Worm (Caenorhabditis elegans) whole organism, L2 larva: ENCODE results near the gene mdt-11.
A peak's percentile ranks its signal among the peaks of the same experiment; 100 is the strongest.

Source experiments
- C34F6.9 ChIP-seq: fragments of 150-350 bp; optimal IDR thresholded peaks from 2 replicates; lab custom pipeline; 2014; ENCODE audit warnings: missing biosample characterization, missing genetic modification characterization
- F13H6.1 ChIP-seq: sonication (generic microtip); optimal IDR thresholded peaks from 2 replicates; lab custom pipeline; 2016; ENCODE audit warnings: missing genetic modification characterization, missing compliant biosample characterization
- R02D3.7 ChIP-seq: fragments of 150-350 bp; optimal IDR thresholded peaks from 2 replicates; lab custom pipeline; 2014; ENCODE audit warnings: missing biosample characterization, missing genetic modification characterization
- Y55F3AM.14 ChIP-seq: fragments of 200-800 bp; sonication (Bioruptor generic); optimal IDR thresholded peaks from 2 replicates; lab custom pipeline; 2018; ENCODE audit warnings: mild to moderate bottlenecking, missing genetic modification characterization, missing compliant biosample characterization
- ZK546.5 ChIP-seq: sonication (generic microtip); optimal IDR thresholded peaks from 2 replicates; lab custom pipeline; 2017; ENCODE audit warnings: missing biosample characterization, missing genetic modification characterization
- alr-1 ChIP-seq: fragments of 150-350 bp; optimal IDR thresholded peaks from 2 replicates; lab custom pipeline; 2014; ENCODE audit warnings: missing biosample characterization, missing genetic modification characterization
- aly-2 ChIP-seq: fragments of 150-350 bp; optimal IDR thresholded peaks from 2 replicates; lab custom pipeline; 2014; ENCODE audit warnings: missing biosample characterization, missing genetic modification characterization
- ama-1 ChIP-seq: fragments of 150-350 bp; optimal IDR thresholded peaks from 2 replicates; lab custom pipeline; 2018; ENCODE audit warnings: inconsistent platforms
- blmp-1 ChIP-seq: sonication (generic microtip); optimal IDR thresholded peaks from 2 replicates; lab custom pipeline; 2017; ENCODE audit warnings: missing genetic modification characterization, mild to moderate bottlenecking, missing compliant biosample characterization, antibody characterized with exemption, moderate library complexity; ENCODE audit not compliant: insufficient read depth
- ceh-16 ChIP-seq: fragments of 150-350 bp; optimal IDR thresholded peaks from 2 replicates; lab custom pipeline; 2014; ENCODE audit warnings: missing biosample characterization, missing genetic modification characterization
- ceh-82 ChIP-seq: fragments of 150-350 bp; optimal IDR thresholded peaks from 2 replicates; lab custom pipeline; 2014; ENCODE audit warnings: missing biosample characterization, missing genetic modification characterization
- crh-2 ChIP-seq: sonication (generic microtip); optimal IDR thresholded peaks from 2 replicates; lab custom pipeline; 2017; ENCODE audit warnings: missing biosample characterization, missing genetic modification characterization
- dmd-4 ChIP-seq: sonication (generic microtip); optimal IDR thresholded peaks from 2 replicates; lab custom pipeline; 2017; ENCODE audit warnings: missing biosample characterization, missing genetic modification characterization
- egl-27 ChIP-seq: sonication (generic microtip); optimal IDR thresholded peaks from 3 replicates; lab custom pipeline; 2017; ENCODE audit warnings: missing biosample characterization, missing genetic modification reagents, missing genetic modification characterization
- elt-1 ChIP-seq: fragments of 150-350 bp; optimal IDR thresholded peaks from 2 replicates; lab custom pipeline; 2014; ENCODE audit warnings: missing biosample characterization, missing genetic modification characterization
- elt-3 ChIP-seq: sonication (generic microtip); optimal IDR thresholded peaks from 2 replicates; lab custom pipeline; 2017; ENCODE audit warnings: missing biosample characterization, missing genetic modification characterization
- fos-1 ChIP-seq: fragments of 150-350 bp; optimal IDR thresholded peaks from 2 replicates; lab custom pipeline; 2014; ENCODE audit warnings: missing biosample characterization, missing genetic modification characterization
- gmeb-1 ChIP-seq: fragments of 150-350 bp; optimal IDR thresholded peaks from 2 replicates; lab custom pipeline; 2014; ENCODE audit warnings: missing biosample characterization, missing genetic modification characterization
- lin-11 ChIP-seq: fragments of 150-350 bp; sonication (generic microtip); optimal IDR thresholded peaks from 2 replicates; lab custom pipeline; 2014; ENCODE audit warnings: missing biosample characterization, missing genetic modification characterization, inconsistent platforms, mixed read lengths
- lin-13 ChIP-seq: fragments of 150-350 bp; optimal IDR thresholded peaks from 2 replicates; lab custom pipeline; 2014; ENCODE audit warnings: missing biosample characterization, missing genetic modification reagents, missing genetic modification characterization
- lin-39 ChIP-seq: fragments of 150-350 bp; optimal IDR thresholded peaks from 2 replicates; lab custom pipeline; 2014; ENCODE audit warnings: missing biosample characterization, missing genetic modification reagents, missing genetic modification characterization
- lsy-2 ChIP-seq, 2 experiments: fragments of 150-350 bp in 1 of 2; sonication (generic microtip) in 1 of 2; optimal IDR thresholded peaks; 2 replicates each; lab custom pipeline; 2014 to 2017; ENCODE audit warnings: missing biosample characterization in 2 of 2, missing genetic modification characterization in 2 of 2
- mab-5 ChIP-seq: fragments of 150-350 bp; optimal IDR thresholded peaks from 2 replicates; lab custom pipeline; 2014; ENCODE audit warnings: missing biosample characterization, missing genetic modification characterization
- mbf-1 ChIP-seq: sonication (generic microtip); optimal IDR thresholded peaks from 2 replicates; lab custom pipeline; 2017; ENCODE audit warnings: missing biosample characterization, missing genetic modification characterization
- mdl-1 ChIP-seq, 2 experiments: fragments of 150-350 bp in 1 of 2; sonication (generic microtip) in 1 of 2; optimal IDR thresholded peaks; 2 replicates each; lab custom pipeline; 2017; ENCODE audit warnings: missing biosample characterization in 2 of 2, missing genetic modification characterization in 2 of 2
- nhr-10 ChIP-seq: sonication (generic microtip); optimal IDR thresholded peaks from 2 replicates; lab custom pipeline; 2017; ENCODE audit warnings: missing biosample characterization, missing genetic modification characterization
- nhr-11 ChIP-seq: fragments of 150-350 bp; optimal IDR thresholded peaks from 2 replicates; lab custom pipeline; 2014; ENCODE audit warnings: missing biosample characterization, missing genetic modification characterization
- nhr-12 ChIP-seq: fragments of 150-350 bp; optimal IDR thresholded peaks from 2 replicates; lab custom pipeline; 2014; ENCODE audit warnings: missing biosample characterization, missing genetic modification characterization
- nhr-129 ChIP-seq: fragments of 150-350 bp; optimal IDR thresholded peaks from 2 replicates; lab custom pipeline; 2014; ENCODE audit warnings: missing biosample characterization, missing genetic modification characterization
- nhr-21 ChIP-seq: fragments of 150-350 bp; optimal IDR thresholded peaks from 2 replicates; lab custom pipeline; 2014; ENCODE audit warnings: missing biosample characterization, missing genetic modification characterization
- nhr-23 ChIP-seq: fragments of 150-350 bp; optimal IDR thresholded peaks from 2 replicates; lab custom pipeline; 2014; ENCODE audit warnings: missing biosample characterization, missing genetic modification reagents, missing genetic modification characterization
- nhr-237 ChIP-seq: fragments of 150-350 bp; optimal IDR thresholded peaks from 2 replicates; lab custom pipeline; 2014; ENCODE audit warnings: missing biosample characterization, missing genetic modification characterization
- nhr-25 ChIP-seq: fragments of 150-350 bp; sonication (generic microtip); optimal IDR thresholded peaks from 3 replicates; lab custom pipeline; 2014; ENCODE audit warnings: missing biosample characterization, missing genetic modification characterization
- nhr-6 ChIP-seq: fragments of 150-350 bp; optimal IDR thresholded peaks from 2 replicates; lab custom pipeline; 2014; ENCODE audit warnings: missing biosample characterization, missing genetic modification characterization
- nhr-77 ChIP-seq: fragments of 150-350 bp; optimal IDR thresholded peaks from 2 replicates; lab custom pipeline; 2014; ENCODE audit warnings: missing biosample characterization, missing genetic modification characterization
- peb-1 ChIP-seq: fragments of 150-350 bp; optimal IDR thresholded peaks from 2 replicates; lab custom pipeline; 2014; ENCODE audit warnings: missing biosample characterization, missing genetic modification characterization
- sem-4 ChIP-seq: fragments of 150-350 bp; optimal IDR thresholded peaks from 2 replicates; lab custom pipeline; 2014; ENCODE audit warnings: missing biosample characterization, missing genetic modification reagents, missing genetic modification characterization
- skn-1 ChIP-seq: sonication (generic microtip); optimal IDR thresholded peaks from 2 replicates; lab custom pipeline; 2017; ENCODE audit warnings: missing biosample characterization, missing genetic modification characterization
- sma-3 ChIP-seq: sonication (generic microtip); optimal IDR thresholded peaks from 2 replicates; lab custom pipeline; 2016; ENCODE audit warnings: missing genetic modification reagents, missing genetic modification characterization, missing compliant biosample characterization
- sma-9 ChIP-seq, 2 experiments: fragments of 150-350 bp in 1 of 2; sonication (generic microtip) in 1 of 2; optimal IDR thresholded peaks; 2 replicates each; lab custom pipeline; 2014 to 2016; ENCODE audit warnings: missing genetic modification characterization in 2 of 2, mild to moderate bottlenecking in 1 of 2, missing biosample characterization in 1 of 2, missing compliant biosample characterization in 1 of 2, missing genetic modification reagents in 1 of 2, moderate library complexity in 1 of 2
- snpc-4 ChIP-seq: fragments of 150-350 bp; optimal IDR thresholded peaks from 2 replicates; lab custom pipeline; 2014; ENCODE audit warnings: missing biosample characterization, missing genetic modification characterization
- unc-39 ChIP-seq: fragments of 150-350 bp; optimal IDR thresholded peaks from 2 replicates; lab custom pipeline; 2014; ENCODE audit warnings: missing biosample characterization, missing genetic modification characterization
- unc-55 ChIP-seq: fragments of 150-350 bp; sonication (generic microtip); optimal IDR thresholded peaks from 3 replicates; lab custom pipeline; 2014; ENCODE audit warnings: missing biosample characterization, missing genetic modification reagents, missing genetic modification characterization
- unc-62 ChIP-seq: fragments of 150-350 bp; optimal IDR thresholded peaks from 2 replicates; lab custom pipeline; 2014; ENCODE audit warnings: missing biosample characterization, missing genetic modification reagents, missing genetic modification characterization
- zag-1 ChIP-seq: fragments of 150-350 bp; optimal IDR thresholded peaks from 2 replicates; lab custom pipeline; 2014; ENCODE audit warnings: missing biosample characterization, missing genetic modification characterization
- ztf-1 ChIP-seq: fragments of 200-800 bp; sonication (Bioruptor generic); conservative IDR thresholded peaks from 2 replicates; pipeline ENCODE4 v1.3.6; 2022; ENCODE audit warnings: missing genetic modification characterization, missing compliant biosample characterization
- ztf-11 ChIP-seq: sonication (generic microtip); optimal IDR thresholded peaks from 2 replicates; lab custom pipeline; 2017; ENCODE audit warnings: missing biosample characterization, missing genetic modification characterization
- ztf-4 ChIP-seq: fragments of 150-350 bp; optimal IDR thresholded peaks from 2 replicates; lab custom pipeline; 2014; ENCODE audit warnings: missing biosample characterization, missing genetic modification characterization

Gene mdt-11

DNA sequence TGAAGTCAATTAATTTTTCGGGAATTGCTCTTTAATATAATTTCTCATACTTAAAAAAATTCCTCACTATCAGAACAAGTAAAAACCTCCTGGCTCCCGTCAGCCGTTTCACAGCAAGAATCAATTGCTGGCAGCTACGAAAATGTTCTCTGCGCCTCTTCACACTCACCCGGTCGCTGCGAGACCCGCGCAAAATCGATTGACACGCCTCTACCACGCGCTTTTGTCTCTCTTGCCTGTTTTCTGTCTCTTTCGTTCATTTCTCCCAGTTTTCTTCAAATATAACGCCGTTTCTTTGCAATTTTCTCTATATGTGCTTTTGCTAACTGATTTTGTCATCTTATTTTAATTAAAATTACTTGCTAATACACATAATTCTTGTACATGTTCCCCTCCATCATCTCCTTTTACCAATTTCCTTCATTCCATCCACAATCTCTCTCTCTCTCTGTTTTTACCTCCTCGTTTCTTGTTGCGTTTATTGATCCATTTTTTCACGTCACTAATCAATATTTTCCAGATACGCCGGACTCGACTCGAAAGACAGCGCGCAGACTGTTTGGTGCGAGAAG, 3.5 kb downstream of the mdt-11 start, which contains the start of gene pcf-11 (continued):
- TF ChIP-seq nhr-23 (tag; lab: Kevin White, UChicago), result no peak

DNA sequence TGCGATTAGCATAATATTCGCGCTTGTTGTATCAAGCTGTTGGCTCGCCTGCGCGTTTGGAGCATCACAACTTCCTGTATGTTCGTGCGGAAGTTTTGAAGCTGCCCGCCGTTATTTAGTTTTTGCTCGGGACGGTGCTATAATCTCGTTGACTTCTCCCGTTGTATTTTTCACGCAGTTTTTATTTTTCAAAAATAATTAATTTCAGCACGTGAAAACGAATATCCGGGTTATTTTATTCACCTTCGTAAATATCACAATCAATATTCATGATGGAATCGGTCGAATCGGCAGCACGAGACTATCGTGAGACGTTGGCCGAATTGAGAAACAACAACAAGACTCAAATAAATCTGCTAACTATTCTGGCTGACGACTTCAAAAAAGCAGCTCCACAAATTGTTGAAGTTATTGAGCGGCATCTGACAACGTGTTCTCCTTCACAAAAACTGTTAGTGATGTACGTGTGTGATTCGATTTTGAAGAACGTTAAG, 4.2 kb downstream of the mdt-11 start:
- TF ChIP-seq sma-3 (GFP tag; lab: Kevin White, UChicago) (peak; percentile 44), lin-11 (no peak), nhr-10 (tag; lab: Kevin White, UChicago) (no peak), R02D3.7 (tag; lab: Kevin White, UChicago) (no peak), crh-2 (peak; percentile 26), F13H6.1 (peak; percentile 7), nhr-237 (no peak), blmp-1 (tag; lab: Kevin White, UChicago) (no peak), fos-1 (tag; lab: Kevin White, UChicago) (no peak), mab-5 (no peak), nhr-77 (tag; lab: Kevin White, UChicago) (no peak), unc-39 (tag; lab: Kevin White, UChicago) (no peak), alr-1 (tag; lab: Kevin White, UChicago) (no peak), nhr-23 (tag; lab: Kevin White, UChicago) (no peak), unc-55 (GFP tag; lab: Kevin White, UChicago) (no peak), ztf-4 (tag; lab: Kevin White, UChicago) (peak; percentile 79), gmeb-1 (peak; percentile 28), snpc-4 (tag; lab: Kevin White, UChicago) (no peak), nhr-6 (tag; lab: Kevin White, UChicago) (no peak), lin-13 (GFP tag; lab: Kevin White, UChicago) (peak; percentile 19), lsy-2 (tag; optimal IDR thresholded peaks at IDR 0.05; lab: Kevin White, UChicago) (peak in 1 of 2 experiments; percentile 60), aly-2 (no peak), ztf-11 (tag; lab: Kevin White, UChicago) (no peak), elt-3 (tag; lab: Kevin White, UChicago) (no peak), sma-9 (GFP tag; optimal IDR thresholded peaks at IDR 0.05; lab: Kevin White, UChicago) (no peak), sma-9 (tag; optimal IDR thresholded peaks at IDR 0.05; lab: Kevin White, UChicago) (no peak), dmd-4 (tag; lab: Kevin White, UChicago) (no peak), nhr-25 (tag; lab: Kevin White, UChicago) (no peak), zag-1 (tag; lab: Kevin White, UChicago) (no peak), egl-27 (tag; lab: Kevin White, UChicago) (no peak), ama-1 (lab: Kevin White, UChicago) (peak; percentile 83), elt-1 (tag; lab: Kevin White, UChicago) (no peak), ceh-82 (no peak), nhr-12 (no peak), C34F6.9 (tag; lab: Kevin White, UChicago) (peak; percentile 25), ZK546.5 (tag; lab: Kevin White, UChicago) (no peak), peb-1 (tag; lab: Kevin White, UChicago) (no peak), ztf-1 (GFP tag; lab: Robert Waterston, UW) (peak; percentile 93), lin-39 (no peak), sem-4 (tag; lab: Kevin White, UChicago) (peak; percentile 47), nhr-11 (tag; lab: Kevin White, UChicago) (no peak), nhr-129 (no peak), ceh-16 (no peak), nhr-21 (tag; lab: Kevin White, UChicago) (peak; percentile 2), Y55F3AM.14 (GFP tag; lab: Kevin White, UChicago) (peak; percentile 7), mbf-1 (tag; lab: Kevin White, UChicago) (no peak), skn-1 (tag; lab: Kevin White, UChicago) (no peak), mdl-1 (tag; optimal IDR thresholded peaks at IDR 0.05; lab: Kevin White, UChicago) (no peak), unc-62 (GFP tag; lab: Kevin White, UChicago) (no peak)
